Worm (Caenorhabditis elegans): ENCODE data around the gene mstr-2.

ce11 chrIII:4435262-4435661 lies 33.6 kb upstream of the mstr-2 start:
- TF ChIP-seq nhr-28 (tag; optimal IDR thresholded peaks at IDR 0.05), result no peak
- no peak for TF ChIP-seq T26A8.4 (GFP tag; IDR thresholded peaks at IDR 0.05)
- TF ChIP-seq pqm-1 (tag; optimal IDR thresholded peaks at IDR 0.05), result no peak
- no peak for TF ChIP-seq fkh-10 (GFP tag; optimal IDR thresholded peaks at IDR 0.05)
- no peak for TF ChIP-seq nhr-237 (tag; optimal IDR thresholded peaks at IDR 0.05)
- TF ChIP-seq ama-1 (optimal IDR thresholded peaks at IDR 0.05), result no peak
- no peak for TF ChIP-seq egl-27 (tag; optimal IDR thresholded peaks at IDR 0.05)
- no peak for TF ChIP-seq skn-1 (tag; optimal IDR thresholded peaks at IDR 0.05)
- TF ChIP-seq F26F4.8 (GFP tag; conservative IDR thresholded peaks at IDR 0.05), result no peak
- no peak for TF ChIP-seq vab-7 (GFP tag; IDR thresholded peaks at IDR 0.05)
- no peak for TF ChIP-seq nhr-76 (tag; optimal IDR thresholded peaks at IDR 0.05)
- no peak for TF ChIP-seq nhr-10 (tag; optimal IDR thresholded peaks at IDR 0.05)
- no peak for TF ChIP-seq fos-1 (tag; optimal IDR thresholded peaks at IDR 0.05)
- TF ChIP-seq snpc-4 (tag; optimal IDR thresholded peaks at IDR 0.05), result no peak

Data from whole organism, L4 larva.